Fruit fly (Drosophila melanogaster) whole organism, embryonic: ENCODE results near the gene Hinfp.

Experiments
- CG10274 ChIP-seq: fragments of 200-800 bp; sonication (Bioruptor generic); optimal IDR thresholded peaks from 3 replicates; lab custom pipeline; 2017; ENCODE audit warnings: missing biosample characterization, mild to moderate bottlenecking, missing genetic modification characterization
- CG10431 ChIP-seq: fragments of 200-800 bp; sonication (Bioruptor generic); optimal IDR thresholded peaks from 3 replicates; lab custom pipeline; 2018; ENCODE audit warnings: missing biosample characterization, mild to moderate bottlenecking, missing genetic modification characterization
- CG11723 ChIP-seq: fragments of 200-800 bp; sonication (Bioruptor generic); optimal IDR thresholded peaks from 2 replicates; lab custom pipeline; 2017; ENCODE audit warnings: missing biosample characterization, mild to moderate bottlenecking, missing genetic modification characterization
- CG13624 ChIP-seq: fragments of 200-800 bp; sonication (Bioruptor generic); optimal IDR thresholded peaks from 2 replicates; lab custom pipeline; 2016; ENCODE audit warnings: missing biosample characterization, missing genetic modification characterization
- CG14667 ChIP-seq: fragments of 200-800 bp; sonication (Bioruptor generic); IDR thresholded peaks from 2 replicates; pipeline ENCODE4 v1.3.6; 2022; ENCODE audit warnings: missing biosample characterization, missing genetic modification characterization
- CG14965 ChIP-seq: fragments of 200-800 bp; sonication (Bioruptor generic); optimal IDR thresholded peaks from 2 replicates; lab custom pipeline; 2016; ENCODE audit warnings: missing biosample characterization, missing genetic modification characterization, borderline replicate concordance
- CG1603 ChIP-seq: fragments of 200-800 bp; sonication (Bioruptor generic); optimal IDR thresholded peaks from 2 replicates; lab custom pipeline; 2019; ENCODE audit warnings: missing biosample characterization, mild to moderate bottlenecking, missing genetic modification characterization, moderate library complexity
- CG1647 ChIP-seq: fragments of 200-800 bp; sonication (Bioruptor generic); optimal IDR thresholded peaks from 3 replicates; lab custom pipeline; 2016; ENCODE audit warnings: missing biosample characterization, missing genetic modification characterization
- CG16779 ChIP-seq: fragments of 200-800 bp; sonication (Bioruptor generic); IDR thresholded peaks from 2 replicates; pipeline ENCODE4 v1.3.6; 2022; ENCODE audit warnings: missing biosample characterization, missing genetic modification characterization
- CG17912 ChIP-seq: fragments of 200-800 bp; sonication (Bioruptor generic); optimal IDR thresholded peaks from 2 replicates; lab custom pipeline; 2018; ENCODE audit warnings: missing biosample characterization, mild to moderate bottlenecking, missing genetic modification characterization
- CG18476 ChIP-seq: fragments of 200-800 bp; sonication (Bioruptor generic); optimal IDR thresholded peaks from 2 replicates; lab custom pipeline; 2016; ENCODE audit warnings: missing biosample characterization, mild to moderate bottlenecking, missing genetic modification characterization
- CG2129 ChIP-seq: fragments of 200-800 bp; sonication (Bioruptor generic); IDR thresholded peaks from 2 replicates; pipeline ENCODE4 v1.3.6; 2022; ENCODE audit warnings: missing biosample characterization, missing genetic modification characterization; ENCODE audit not compliant: partially characterized antibody
- CG4282 ChIP-seq: fragments of 200-800 bp; sonication (Bioruptor generic); optimal IDR thresholded peaks from 2 replicates; lab custom pipeline; 2016; ENCODE audit warnings: missing biosample characterization, missing genetic modification characterization
- CG43689 ChIP-seq: fragments of 200-800 bp; sonication (Bioruptor generic); IDR thresholded peaks from 2 replicates; pipeline ENCODE4 v1.3.6; 2022; ENCODE audit warnings: missing biosample characterization, missing genetic modification characterization
- CG6813 ChIP-seq: fragments of 200-800 bp; sonication (Bioruptor generic); optimal IDR thresholded peaks from 2 replicates; lab custom pipeline; 2017; ENCODE audit warnings: missing biosample characterization, missing genetic modification characterization, mild to moderate bottlenecking, moderate library complexity, missing genetic modification reagents
- CG6854 ChIP-seq: fragments of 200-800 bp; sonication (Bioruptor generic); optimal IDR thresholded peaks from 3 replicates; lab custom pipeline; 2017; ENCODE audit warnings: missing biosample characterization, mild to moderate bottlenecking, missing genetic modification characterization
- CG9609 ChIP-seq: fragments of 200-800 bp; sonication (Bioruptor generic); optimal IDR thresholded peaks from 3 replicates; lab custom pipeline; 2016; ENCODE audit warnings: missing biosample characterization, missing genetic modification characterization
- CG9797 ChIP-seq: fragments of 200-800 bp; sonication (Bioruptor generic); optimal IDR thresholded peaks from 3 replicates; lab custom pipeline; 2018; ENCODE audit warnings: missing biosample characterization, mild to moderate bottlenecking, missing genetic modification characterization
- CTCF ChIP-seq: fragments of 200-800 bp; sonication (Bioruptor generic); optimal IDR thresholded peaks from 2 replicates; lab custom pipeline; 2017; ENCODE audit warnings: missing biosample characterization, mild to moderate bottlenecking, missing genetic modification characterization, moderate library complexity
- Dip3 ChIP-seq: fragments of 200-800 bp; sonication (Bioruptor generic); optimal IDR thresholded peaks from 3 replicates; lab custom pipeline; 2016; ENCODE audit warnings: missing biosample characterization, missing genetic modification characterization
- Hr3 ChIP-seq: fragments of 200-800 bp; sonication (Bioruptor generic); optimal IDR thresholded peaks from 3 replicates; lab custom pipeline; 2016; ENCODE audit warnings: missing biosample characterization, missing genetic modification characterization
- Hr39 ChIP-seq: fragments of >200 bp; optimal IDR thresholded peaks from 2 replicates; lab custom pipeline; 2017
- Max ChIP-seq: fragments of 200-800 bp; sonication (Bioruptor generic); optimal IDR thresholded peaks from 2 replicates; lab custom pipeline; 2016; ENCODE audit warnings: missing biosample characterization, mild to moderate bottlenecking, missing genetic modification characterization
- Nf-YB ChIP-seq: fragments of 200-800 bp; sonication (Bioruptor generic); optimal IDR thresholded peaks from 3 replicates; lab custom pipeline; 2019; ENCODE audit warnings: missing biosample characterization, mild to moderate bottlenecking, missing genetic modification characterization, moderate library complexity
- PHDP ChIP-seq: fragments of 200-800 bp; sonication (Bioruptor generic); optimal IDR thresholded peaks from 3 replicates; lab custom pipeline; 2018; ENCODE audit warnings: missing biosample characterization, mild to moderate bottlenecking, missing genetic modification characterization, moderate library complexity
- Side ChIP-seq: fragments of 200-800 bp; sonication (Bioruptor generic); optimal IDR thresholded peaks from 2 replicates; lab custom pipeline; 2016; ENCODE audit warnings: missing biosample characterization, missing genetic modification characterization
- Six4 ChIP-seq: fragments of 200-800 bp; sonication (Bioruptor generic); optimal IDR thresholded peaks from 2 replicates; lab custom pipeline; 2016; ENCODE audit warnings: missing biosample characterization, missing genetic modification characterization
- Tbp ChIP-seq: fragments of >200 bp; optimal IDR thresholded peaks from 2 replicates; lab custom pipeline; 2018; ENCODE audit warnings: missing biosample characterization, missing genetic modification characterization
- Vsx1 ChIP-seq: fragments of 200-800 bp; sonication (Bioruptor generic); optimal IDR thresholded peaks from 2 replicates; lab custom pipeline; 2017; ENCODE audit warnings: missing biosample characterization, mild to moderate bottlenecking, missing genetic modification characterization, missing genetic modification reagents
- Xrp1 ChIP-seq: fragments of 200-800 bp; sonication (Bioruptor generic); IDR thresholded peaks from 2 replicates; pipeline ENCODE4 v1.3.6; 2022; ENCODE audit warnings: missing biosample characterization, missing genetic modification characterization
- bowl ChIP-seq: fragments of 200-800 bp; sonication (Bioruptor generic); IDR thresholded peaks from 2 replicates; pipeline ENCODE4 v1.3.6; 2022; ENCODE audit warnings: missing biosample characterization, missing genetic modification characterization
- chn ChIP-seq: fragments of 200-800 bp; sonication (Bioruptor generic); optimal IDR thresholded peaks from 2 replicates; lab custom pipeline; 2016; ENCODE audit warnings: missing biosample characterization, missing genetic modification characterization
- dimm ChIP-seq: fragments of 200-800 bp; sonication (Bioruptor generic); IDR thresholded peaks from 2 replicates; pipeline ENCODE4 v1.3.6; 2022; ENCODE audit warnings: missing biosample characterization, missing genetic modification characterization
- fd102C ChIP-seq: fragments of 200-800 bp; sonication (Bioruptor generic); optimal IDR thresholded peaks from 2 replicates; lab custom pipeline; 2018; ENCODE audit warnings: missing biosample characterization, mild to moderate bottlenecking, missing genetic modification characterization, moderate library complexity
- gce ChIP-seq: fragments of 200-800 bp; sonication (Bioruptor generic); IDR thresholded peaks from 3 replicates; pipeline ENCODE4 v1.3.6; 2022; ENCODE audit warnings: missing biosample characterization, missing genetic modification characterization
- gcm ChIP-seq: fragments of 200-800 bp; sonication (Bioruptor generic); optimal IDR thresholded peaks from 2 replicates; lab custom pipeline; 2019; ENCODE audit warnings: missing biosample characterization, mild to moderate bottlenecking, missing genetic modification characterization, moderate library complexity
- jing ChIP-seq: fragments of 200-800 bp; sonication (Bioruptor generic); optimal IDR thresholded peaks from 2 replicates; lab custom pipeline; 2018; ENCODE audit warnings: missing biosample characterization, mild to moderate bottlenecking, missing genetic modification characterization
- knrl ChIP-seq: fragments of 200-800 bp; sonication (Bioruptor generic); IDR thresholded peaks from 3 replicates; pipeline ENCODE4 v1.3.6; 2022; ENCODE audit warnings: missing biosample characterization, missing genetic modification characterization; ENCODE audit not compliant: partially characterized antibody
- lbe ChIP-seq: fragments of 200-800 bp; sonication (Bioruptor generic); optimal IDR thresholded peaks from 2 replicates; lab custom pipeline; 2016; ENCODE audit warnings: missing biosample characterization, mild to moderate bottlenecking, missing genetic modification characterization
- lola ChIP-seq, 3 experiments: fragments of >200 bp in 2 of 3; fragments of 200-800 bp in 1 of 3; sonication (Bioruptor generic) in 1 of 3; optimal IDR thresholded peaks; 2 replicates each; lab custom pipeline; 2017 to 2019; ENCODE audit warnings: missing biosample characterization in 3 of 3, missing genetic modification characterization in 3 of 3, mild to moderate bottlenecking in 1 of 3, moderate library complexity in 1 of 3
- lov ChIP-seq, 2 experiments: fragments of 200-800 bp in 1 of 2; fragments of >200 bp in 1 of 2; sonication (Bioruptor generic) in 1 of 2; IDR thresholded peaks in 1 of 2; optimal IDR thresholded peaks in 1 of 2; 2 replicates in 1 of 2; 3 replicates in 1 of 2; pipeline versions ENCODE4 v1.3.6 to Lab custom; 2017 to 2022; ENCODE audit warnings: missing biosample characterization in 1 of 2, missing genetic modification characterization in 1 of 2
- nau ChIP-seq: fragments of 200-800 bp; sonication (Bioruptor generic); optimal IDR thresholded peaks from 3 replicates; lab custom pipeline; 2017; ENCODE audit warnings: missing biosample characterization, mild to moderate bottlenecking, missing genetic modification characterization, missing genetic modification reagents
- onecut ChIP-seq: fragments of 200-800 bp; sonication (Bioruptor generic); IDR thresholded peaks from 2 replicates; pipeline ENCODE4 v1.3.6; 2022; ENCODE audit warnings: missing biosample characterization, missing genetic modification characterization
- p53 ChIP-seq: fragments of 200-800 bp; sonication (Bioruptor generic); optimal IDR thresholded peaks from 2 replicates; lab custom pipeline; 2016; ENCODE audit warnings: missing biosample characterization, missing genetic modification characterization
- pfk ChIP-seq: fragments of 200-800 bp; sonication (Bioruptor generic); optimal IDR thresholded peaks from 2 replicates; lab custom pipeline; 2018; ENCODE audit warnings: missing biosample characterization, mild to moderate bottlenecking, missing genetic modification characterization, moderate library complexity
- scrt ChIP-seq: fragments of 200-800 bp; sonication (Bioruptor generic); optimal IDR thresholded peaks from 2 replicates; lab custom pipeline; 2018; ENCODE audit warnings: missing biosample characterization, mild to moderate bottlenecking, missing genetic modification characterization, moderate library complexity
- shn ChIP-seq: fragments of 200-800 bp; sonication (Bioruptor generic); optimal IDR thresholded peaks from 3 replicates; lab custom pipeline; 2016; ENCODE audit warnings: missing biosample characterization, missing genetic modification characterization
- tgo ChIP-seq: fragments of 200-800 bp; sonication (Bioruptor generic); IDR thresholded peaks from 3 replicates; pipeline ENCODE4 v1.3.6; 2022; ENCODE audit warnings: missing biosample characterization, missing genetic modification characterization
- trh ChIP-seq: fragments of 200-800 bp; sonication (Bioruptor generic); optimal IDR thresholded peaks from 2 replicates; lab custom pipeline; 2016; ENCODE audit warnings: missing biosample characterization, missing genetic modification characterization
- tup ChIP-seq: fragments of 200-800 bp; sonication (Bioruptor generic); optimal IDR thresholded peaks from 2 replicates; lab custom pipeline; 2016; ENCODE audit warnings: missing biosample characterization, mild to moderate bottlenecking, missing genetic modification characterization, moderate library complexity
- twi ChIP-seq: fragments of 200-800 bp; optimal IDR thresholded peaks from 2 replicates; lab custom pipeline; 2019; ENCODE audit warnings: missing biosample characterization, mild to moderate bottlenecking, missing genetic modification characterization, moderate library complexity
- vnd ChIP-seq: fragments of 200-800 bp; sonication (Bioruptor generic); IDR thresholded peaks from 3 replicates; pipeline ENCODE4 v1.3.6; 2022; ENCODE audit warnings: missing biosample characterization, missing genetic modification characterization; ENCODE audit not compliant: partially characterized antibody

Hinfp gene

dm6 chrX:581825-582224, 43.5 kb upstream of the Hinfp start, which contains the start of gene vnd (continued):
- TF ChIP-seq PHDP (tag; lab: Kevin White, UChicago) (no peak), CTCF (GFP tag; lab: Kevin White, UChicago) (no peak), Xrp1 (GFP tag; lab: Robert Waterston, UW) (peak; percentile 42; the same call in 1 of the 2 replicates), dimm (GFP tag; lab: Robert Waterston, UW) (no peak), vnd (peak; percentile 25; the same call in 1 of the 3 replicates), Nf-YB (GFP tag; lab: Kevin White, UChicago) (no peak), CG13624 (GFP tag; lab: Kevin White, UChicago) (no peak), Hr3 (no peak), CG1603 (tag; lab: Kevin White, UChicago) (peak; percentile 42), jing (no peak), CG4282 (no peak), lola (GFP tag; optimal IDR thresholded peaks at IDR 0.05; lab: Kevin White, UChicago) (peak in 1 of 3 experiments; percentile 29), CG10274 (GFP tag; lab: Kevin White, UChicago) (no peak), Six4 (GFP tag; lab: Kevin White, UChicago) (no peak), Dip3 (GFP tag; lab: Kevin White, UChicago) (no peak), gcm (GFP tag; lab: Kevin White, UChicago) (no peak), gce (GFP tag; lab: Robert Waterston, UW) (no peak), CG2129 (no peak), fd102C (GFP tag; lab: Kevin White, UChicago) (peak; percentile 1), knrl (GFP tag; lab: Robert Waterston, UW) (no peak), CG16779 (GFP tag; lab: Robert Waterston, UW) (no peak), nau (no peak), CG1647 (GFP tag; lab: Kevin White, UChicago) (no peak), pfk (no peak), Max (GFP tag; lab: Kevin White, UChicago) (no peak), CG43689 (GFP tag; lab: Robert Waterston, UW) (no peak), scrt (GFP tag; lab: Kevin White, UChicago) (no peak), Side (GFP tag; lab: Kevin White, UChicago) (peak; percentile 5), CG6813 (GFP tag; lab: Kevin White, UChicago) (peak; percentile 29), tgo (GFP tag; lab: Robert Waterston, UW) (no peak), Hr39 (lab: Kevin White, UChicago) (no peak), trh (GFP tag; lab: Kevin White, UChicago) (no peak), CG6854 (GFP tag; lab: Kevin White, UChicago) (no peak), onecut (GFP tag; lab: Robert Waterston, UW) (0 out of 2 replicates have a peak, but pooled peaks have one; percentile 13), CG11723 (GFP tag; lab: Kevin White, UChicago) (no peak), shn (no peak), CG18476 (GFP tag; lab: Kevin White, UChicago) (no peak), Tbp (GFP tag; lab: Kevin White, UChicago) (no peak), twi (tag; lab: Kevin White, UChicago) (peak; percentile 15), CG17912 (no peak), p53 (no peak), lov (optimal IDR thresholded peaks at IDR 0.05; lab: Kevin White, UChicago) (no peak), lov (GFP tag; IDR thresholded peaks at IDR 0.05; lab: Robert Waterston, UW) (no peak), CG9609 (GFP tag; lab: Kevin White, UChicago) (no peak), chn (GFP tag; lab: Kevin White, UChicago) (no peak), CG14667 (no peak), lbe (GFP tag; lab: Kevin White, UChicago) (no peak), Vsx1 (GFP tag; lab: Kevin White, UChicago) (no peak), CG14965 (GFP tag; lab: Kevin White, UChicago) (no peak), tup (GFP tag; lab: Kevin White, UChicago) (no peak), CG9797 (GFP tag; lab: Kevin White, UChicago) (no peak), bowl (no peak), CG10431 (GFP tag; lab: Kevin White, UChicago) (no peak)
